Worm (Caenorhabditis elegans) whole organism, late embryonic: ENCODE results near the gene sre-34.
A peak's percentile ranks its signal among the peaks of the same experiment; 100 is the strongest.

Source experiments
- C08G9.2 ChIP-seq: sonication (generic microtip); optimal IDR thresholded peaks from 2 replicates; lab custom pipeline; 2016; ENCODE audit warnings: mild to moderate bottlenecking, missing genetic modification characterization, moderate library complexity, missing compliant biosample characterization
- C38D4.7 ChIP-seq: fragments of 200-800 bp; sonication (Bioruptor generic); optimal IDR thresholded peaks from 2 replicates; lab custom pipeline; 2018; ENCODE audit warnings: mild to moderate bottlenecking, missing genetic modification characterization, moderate library complexity, missing compliant biosample characterization
- F13H6.1 ChIP-seq: sonication (generic microtip); optimal IDR thresholded peaks from 2 replicates; lab custom pipeline; 2016; ENCODE audit warnings: missing genetic modification characterization, missing compliant biosample characterization
- K02D7.2 ChIP-seq: sonication (generic microtip); optimal IDR thresholded peaks from 2 replicates; lab custom pipeline; 2017; ENCODE audit warnings: mild to moderate bottlenecking, missing genetic modification characterization, missing compliant biosample characterization
- K09A11.1 ChIP-seq: sonication (generic microtip); optimal IDR thresholded peaks from 2 replicates; lab custom pipeline; 2017; ENCODE audit warnings: antibody characterized with exemption, mild to moderate bottlenecking, missing genetic modification characterization, missing compliant biosample characterization; ENCODE audit not compliant: insufficient read depth
- ama-1 ChIP-seq: fragments of 150-350 bp; optimal IDR thresholded peaks from 2 replicates; lab custom pipeline; 2014
- ceh-14 ChIP-seq: sonication (generic microtip); optimal IDR thresholded peaks from 2 replicates; lab custom pipeline; 2016; ENCODE audit warnings: missing genotype, missing genetic modification characterization, missing compliant biosample characterization
- ceh-19 ChIP-seq: fragments of 200-800 bp; sonication (Bioruptor generic); optimal IDR thresholded peaks from 2 replicates; lab custom pipeline; 2018; ENCODE audit warnings: mild to moderate bottlenecking, missing genetic modification characterization, missing compliant biosample characterization
- ceh-2 ChIP-seq: sonication (generic microtip); optimal IDR thresholded peaks from 2 replicates; lab custom pipeline; 2016; ENCODE audit warnings: missing genotype, missing genetic modification characterization, missing compliant biosample characterization
- ceh-22 ChIP-seq: sonication (generic microtip); optimal IDR thresholded peaks from 2 replicates; lab custom pipeline; 2017; ENCODE audit warnings: missing biosample characterization, missing genetic modification characterization
- ceh-34 ChIP-seq: sonication (generic microtip); optimal IDR thresholded peaks from 2 replicates; lab custom pipeline; 2016; ENCODE audit warnings: mild to moderate bottlenecking, missing genetic modification characterization, missing compliant biosample characterization
- ceh-48 ChIP-seq: sonication (generic microtip); optimal IDR thresholded peaks from 2 replicates; lab custom pipeline; 2016; ENCODE audit warnings: missing genetic modification characterization, inconsistent platforms, missing compliant biosample characterization
- ceh-6 ChIP-seq: fragments of 200-800 bp; sonication (Bioruptor generic); optimal IDR thresholded peaks from 2 replicates; lab custom pipeline; 2018; ENCODE audit warnings: mild to moderate bottlenecking, missing genetic modification characterization, missing compliant biosample characterization
- dmd-4 ChIP-seq: sonication (generic microtip); optimal IDR thresholded peaks from 2 replicates; lab custom pipeline; 2016; ENCODE audit warnings: borderline replicate concordance, missing genetic modification characterization, missing compliant biosample characterization
- dve-1 ChIP-seq: sonication (generic microtip); optimal IDR thresholded peaks from 2 replicates; lab custom pipeline; 2017; ENCODE audit warnings: antibody characterized with exemption, mild to moderate bottlenecking, missing genetic modification characterization, missing compliant biosample characterization
- elt-2 ChIP-seq: sonication (generic microtip); optimal IDR thresholded peaks from 2 replicates; lab custom pipeline; 2016; ENCODE audit warnings: missing genetic modification reagents, missing genetic modification characterization, missing compliant biosample characterization
- elt-4 ChIP-seq: sonication (generic microtip); optimal IDR thresholded peaks from 2 replicates; lab custom pipeline; 2016; ENCODE audit warnings: missing genetic modification characterization, missing compliant biosample characterization
- ets-4 ChIP-seq: sonication (generic microtip); optimal IDR thresholded peaks from 2 replicates; lab custom pipeline; 2016; ENCODE audit warnings: missing genetic modification characterization, missing compliant biosample characterization
- fkh-10 ChIP-seq: fragments of 150-350 bp; optimal IDR thresholded peaks from 2 replicates; lab custom pipeline; 2014; ENCODE audit warnings: missing biosample characterization, missing genetic modification reagents, missing genetic modification characterization
- fkh-6 ChIP-seq: sonication (generic microtip); optimal IDR thresholded peaks from 2 replicates; lab custom pipeline; 2016; ENCODE audit warnings: missing genetic modification characterization, missing compliant biosample characterization
- hlh-13 ChIP-seq: fragments of 200-800 bp; sonication (Bioruptor generic); optimal IDR thresholded peaks from 2 replicates; lab custom pipeline; 2018; ENCODE audit warnings: mild to moderate bottlenecking, missing genetic modification characterization, missing compliant biosample characterization
- hlh-15 ChIP-seq: sonication (generic microtip); optimal IDR thresholded peaks from 2 replicates; lab custom pipeline; 2016; ENCODE audit warnings: missing genetic modification characterization, missing compliant biosample characterization
- hlh-8 ChIP-seq: sonication (generic microtip); optimal IDR thresholded peaks from 2 replicates; lab custom pipeline; 2016; ENCODE audit warnings: missing genotype, missing genetic modification characterization, missing compliant biosample characterization
- lim-6 ChIP-seq: sonication (generic microtip); optimal IDR thresholded peaks from 2 replicates; lab custom pipeline; 2016; ENCODE audit warnings: missing genetic modification characterization, missing compliant biosample characterization
- lin-11 ChIP-seq: fragments of 200-800 bp; sonication (Bioruptor generic); optimal IDR thresholded peaks from 2 replicates; lab custom pipeline; 2018; ENCODE audit warnings: mild to moderate bottlenecking, missing genetic modification characterization, missing compliant biosample characterization
- nhr-11 ChIP-seq: fragments of 150-350 bp; optimal IDR thresholded peaks from 2 replicates; lab custom pipeline; 2014; ENCODE audit warnings: missing biosample characterization, missing genetic modification characterization
- npax-4 ChIP-seq: sonication (generic microtip); optimal IDR thresholded peaks from 2 replicates; lab custom pipeline; 2016; ENCODE audit warnings: missing genetic modification characterization, missing compliant biosample characterization
- pqm-1 ChIP-seq: sonication (generic microtip); optimal IDR thresholded peaks from 2 replicates; lab custom pipeline; 2016; ENCODE audit warnings: missing genetic modification characterization, missing compliant biosample characterization
- ref-2 ChIP-seq: sonication (generic microtip); optimal IDR thresholded peaks from 2 replicates; lab custom pipeline; 2016; ENCODE audit warnings: missing genetic modification characterization, missing compliant biosample characterization
- rnt-1 ChIP-seq: sonication (generic microtip); optimal IDR thresholded peaks from 2 replicates; lab custom pipeline; 2016; ENCODE audit warnings: missing genetic modification characterization, missing compliant biosample characterization
- sdc-2 ChIP-seq: sonication (generic microtip); optimal IDR thresholded peaks from 2 replicates; lab custom pipeline; 2016; ENCODE audit warnings: missing genotype, missing genetic modification characterization, missing compliant biosample characterization
- sox-2 ChIP-seq: fragments of 200-800 bp; sonication (Bioruptor generic); IDR thresholded peaks from 2 replicates; pipeline ENCODE4 v1.3.6; 2022; ENCODE audit warnings: missing genetic modification reagents, missing genetic modification characterization, missing compliant biosample characterization
- sox-4 ChIP-seq: sonication (generic microtip); optimal IDR thresholded peaks from 2 replicates; lab custom pipeline; 2017; ENCODE audit warnings: mild to moderate bottlenecking, missing genetic modification characterization, inconsistent platforms, missing compliant biosample characterization
- syd-9 ChIP-seq: sonication (generic microtip); optimal IDR thresholded peaks from 2 replicates; lab custom pipeline; 2016; ENCODE audit warnings: mild to moderate bottlenecking, missing genetic modification characterization, moderate library complexity, missing compliant biosample characterization
- tbx-7 ChIP-seq: sonication (generic microtip); optimal IDR thresholded peaks from 2 replicates; lab custom pipeline; 2016; ENCODE audit warnings: missing genotype, missing genetic modification characterization, missing compliant biosample characterization
- ttx-3 ChIP-seq: sonication (generic microtip); optimal IDR thresholded peaks from 2 replicates; lab custom pipeline; 2016; ENCODE audit warnings: missing genetic modification reagents, missing genetic modification characterization, missing compliant biosample characterization
- unc-3 ChIP-seq, 2 experiments: fragments of 200-800 bp in 1 of 2; sonication (Bioruptor generic) in 1 of 2; sonication (generic microtip) in 1 of 2; conservative IDR thresholded peaks in 1 of 2; optimal IDR thresholded peaks in 1 of 2; 2 replicates each; pipeline versions ENCODE4 v1.3.6 to Lab custom; 2016 to 2022; ENCODE audit warnings: missing compliant biosample characterization in 2 of 2, missing genetic modification characterization in 2 of 2, missing genetic modification reagents in 1 of 2
- unc-42 ChIP-seq: sonication (generic microtip); optimal IDR thresholded peaks from 2 replicates; lab custom pipeline; 2016; ENCODE audit warnings: missing genotype, missing genetic modification characterization, missing compliant biosample characterization

sre-34 gene

ce11 chrII:12467047-12467446 lies 17.1 kb downstream of the sre-34 start, which contains the start of gene srg-16:
srg-16 (plus strand) TSS chrII:12467133.
- TF ChIP-seq dve-1 (tag; lab: Kevin White, UChicago) = peak; percentile 55
- TF ChIP-seq ceh-34 = no peak
- no peak for TF ChIP-seq sox-4 (tag; lab: Kevin White, UChicago)
- TF ChIP-seq ets-4 = no peak
- TF ChIP-seq ref-2 (tag; lab: Kevin White, UChicago) = no peak
- no peak for TF ChIP-seq sox-2
- TF ChIP-seq K02D7.2 (tag; lab: Kevin White, UChicago) = no peak
- TF ChIP-seq ceh-2 = no peak

ce11 chrII:12471138-12471855 lies 21.3 kb downstream of the sre-34 start, which contains the start of the genes F15A4.5 and phat-8:
F15A4.5 (minus strand) TSS chrII:12471238.
phat-8 (plus strand) TSS chrII:12471805.
- TF ChIP-seq hlh-8 (tag; lab: Kevin White, UChicago) (no peak), C38D4.7 (GFP tag; lab: Kevin White, UChicago) (no peak), C08G9.2 (tag; lab: Kevin White, UChicago) (no peak), lin-11 (tag; lab: Kevin White, UChicago) (no peak), sdc-2 (no peak), ceh-2 (no peak), ceh-6 (GFP tag; lab: Kevin White, UChicago) (no peak), syd-9 (tag; lab: Kevin White, UChicago) (no peak), ttx-3 (tag; lab: Kevin White, UChicago) (no peak), elt-4 (tag; lab: Kevin White, UChicago) (no peak)

ce11 chrII:12473406-12473805 lies 23.5 kb downstream of the sre-34 start, which contains the start of gene srg-17:
srg-17 (plus strand) TSS chrII:12473706.
- TF ChIP-seq nhr-11 (tag; lab: Kevin White, UChicago) (no peak), ceh-48 (tag; lab: Kevin White, UChicago) (no peak), elt-2 (tag; lab: Kevin White, UChicago) (no peak), K09A11.1 (no peak), fkh-10 (no peak), lin-11 (tag; lab: Kevin White, UChicago) (no peak), unc-3 (GFP tag; conservative IDR thresholded peaks at IDR 0.05; lab: Robert Waterston, UW) (no peak), unc-3 (tag; optimal IDR thresholded peaks at IDR 0.05; lab: Kevin White, UChicago) (no peak), C38D4.7 (GFP tag; lab: Kevin White, UChicago) (no peak), ceh-19 (no peak), ref-2 (tag; lab: Kevin White, UChicago) (no peak), ceh-22 (tag; lab: Kevin White, UChicago) (no peak), dmd-4 (tag; lab: Kevin White, UChicago) (no peak), pqm-1 (tag; lab: Kevin White, UChicago) (no peak), rnt-1 (no peak), F13H6.1 (tag; lab: Kevin White, UChicago) (no peak), sdc-2 (no peak), tbx-7 (tag; lab: Kevin White, UChicago) (no peak), hlh-13 (no peak), hlh-15 (no peak), fkh-6 (tag; lab: Kevin White, UChicago) (no peak)

- no peak for TF ChIP-seq ama-1
- no peak for TF ChIP-seq unc-42 (tag; lab: Kevin White, UChicago)
- TF ChIP-seq lim-6 (tag; lab: Kevin White, UChicago) = no peak
- no peak for TF ChIP-seq sox-2
- no peak for TF ChIP-seq K02D7.2 (tag; lab: Kevin White, UChicago)
- no peak for TF ChIP-seq tbx-7 (tag; lab: Kevin White, UChicago)
- no peak for TF ChIP-seq pqm-1 (tag; lab: Kevin White, UChicago)
- TF ChIP-seq ceh-14 (tag; lab: Kevin White, UChicago) = no peak
- TF ChIP-seq F13H6.1 (tag; lab: Kevin White, UChicago) = no peak
- no peak for TF ChIP-seq npax-4
- no peak for TF ChIP-seq fkh-10
Measured at ce11 chrII:12480811-12481210, 30.9 kb downstream of the sre-34 start, which contains the start of gene arrd-9. arrd-9 (minus strand) TSS chrII:12480911.
